Worm (Caenorhabditis elegans) whole organism, young adult: ENCODE measurements around the gene clec-56.

Source experiments
- Y79H2A.3 ChIP-seq: fragments of 200-800 bp; sonication (Bioruptor generic); conservative IDR thresholded peaks from 2 replicates; pipeline ENCODE4 v1.3.6; 2022; ENCODE audit warnings: missing genetic modification reagents, missing genetic modification characterization, missing compliant biosample characterization
- cebp-2 ChIP-seq: fragments of 200-800 bp; sonication (Bioruptor generic); IDR thresholded peaks from 2 replicates; pipeline ENCODE4 v1.3.6; 2022; ENCODE audit warnings: missing genetic modification characterization, missing compliant biosample characterization
- fkh-3 ChIP-seq: sonication (generic microtip); optimal IDR thresholded peaks from 2 replicates; lab custom pipeline; 2016; ENCODE audit warnings: mild to moderate bottlenecking, missing genetic modification characterization, missing compliant biosample characterization
- madf-10 ChIP-seq: sonication (generic microtip); optimal IDR thresholded peaks from 2 replicates; lab custom pipeline; 2016; ENCODE audit warnings: mild to moderate bottlenecking, missing genetic modification characterization, missing compliant biosample characterization
- mxl-1 ChIP-seq: sonication (generic microtip); optimal IDR thresholded peaks from 2 replicates; lab custom pipeline; 2016; ENCODE audit warnings: missing genetic modification characterization, missing compliant biosample characterization
- nhr-179 ChIP-seq: sonication (generic microtip); optimal IDR thresholded peaks from 2 replicates; lab custom pipeline; 2016; ENCODE audit warnings: mild to moderate bottlenecking, missing genetic modification characterization, missing compliant biosample characterization
- snpc-1.1 ChIP-seq: sonication (generic microtip); optimal IDR thresholded peaks from 2 replicates; lab custom pipeline; 2017; ENCODE audit warnings: missing genetic modification characterization, mild to moderate bottlenecking, missing compliant biosample characterization, antibody characterized with exemption, moderate library complexity, missing genotype, missing genetic modification reagents; ENCODE audit not compliant: insufficient read depth

- no peak for TF ChIP-seq Y79H2A.3 (GFP tag; lab: Robert Waterston, UW)
- no peak for TF ChIP-seq nhr-179 (tag; lab: Kevin White, UChicago)
- no peak for TF ChIP-seq snpc-1.1
- no peak for TF ChIP-seq fkh-3 (tag; lab: Kevin White, UChicago)
- no peak for TF ChIP-seq mxl-1
- TF ChIP-seq cebp-2 (GFP tag; lab: Robert Waterston, UW), result no peak
- no peak for TF ChIP-seq madf-10 (tag; lab: Kevin White, UChicago)
Measured at ce11 chrV:14456626-14457025, 17.6 kb upstream of the clec-56 start, which contains the start of gene bmk-1.
